Fruit fly (Drosophila melanogaster) whole organism, embryonic: Measurements from ENCODE around the gene Rpn9.

Experiments used
- ATbp ChIP-seq: fragments of 200-800 bp; sonication (Bioruptor generic); optimal IDR thresholded peaks from 2 replicates; lab custom pipeline; 2017; ENCODE audit warnings: missing biosample characterization, mild to moderate bottlenecking, missing genetic modification characterization, missing genetic modification reagents
- BtbVII ChIP-seq: fragments of 200-800 bp; sonication (Bioruptor generic); optimal IDR thresholded peaks from 3 replicates; lab custom pipeline; 2017; ENCODE audit warnings: missing biosample characterization, mild to moderate bottlenecking, missing genetic modification characterization
- CG10543 ChIP-seq: fragments of 200-800 bp; sonication (Bioruptor generic); optimal IDR thresholded peaks from 3 replicates; lab custom pipeline; 2017; ENCODE audit warnings: missing biosample characterization, mild to moderate bottlenecking, missing genetic modification characterization, moderate library complexity
- CG12391 ChIP-seq: fragments of 200-800 bp; sonication (Bioruptor generic); optimal IDR thresholded peaks from 3 replicates; lab custom pipeline; 2018; ENCODE audit warnings: missing biosample characterization, mild to moderate bottlenecking, missing genetic modification characterization, moderate library complexity
- CG12769 ChIP-seq: fragments of 200-800 bp; sonication (Bioruptor generic); optimal IDR thresholded peaks from 2 replicates; lab custom pipeline; 2019; ENCODE audit warnings: missing biosample characterization, mild to moderate bottlenecking, missing genetic modification characterization, moderate library complexity
- CG13624 ChIP-seq: fragments of 200-800 bp; sonication (Bioruptor generic); optimal IDR thresholded peaks from 2 replicates; lab custom pipeline; 2016; ENCODE audit warnings: missing biosample characterization, missing genetic modification characterization
- CG2875 ChIP-seq: fragments of 200-800 bp; sonication (Bioruptor generic); optimal IDR thresholded peaks from 2 replicates; lab custom pipeline; 2017; ENCODE audit warnings: missing biosample characterization, mild to moderate bottlenecking, missing genetic modification characterization, missing genetic modification reagents
- CG30403 ChIP-seq: fragments of 200-800 bp; sonication (Bioruptor generic); optimal IDR thresholded peaks from 3 replicates; lab custom pipeline; 2016; ENCODE audit warnings: missing biosample characterization, missing genetic modification characterization
- CG31388 ChIP-seq: fragments of 200-800 bp; sonication (Bioruptor generic); optimal IDR thresholded peaks from 2 replicates; lab custom pipeline; 2016; ENCODE audit warnings: missing biosample characterization, missing genetic modification characterization
- CG32767 ChIP-seq: fragments of 200-800 bp; sonication (Bioruptor generic); IDR thresholded peaks from 2 replicates; pipeline ENCODE4 v1.3.6; 2022; ENCODE audit warnings: missing biosample characterization, missing genetic modification characterization
- CG33213 ChIP-seq: fragments of 200-800 bp; sonication (Bioruptor generic); optimal IDR thresholded peaks from 3 replicates; lab custom pipeline; 2016; ENCODE audit warnings: missing biosample characterization, missing genetic modification characterization
- CG34422 ChIP-seq: fragments of 200-800 bp; sonication (Bioruptor generic); IDR thresholded peaks from 3 replicates; pipeline ENCODE4 v1.3.6; 2022; ENCODE audit warnings: missing biosample characterization, missing genetic modification characterization
- CG6689 ChIP-seq: fragments of 200-800 bp; sonication (Bioruptor generic); IDR thresholded peaks from 2 replicates; pipeline ENCODE4 v1.3.6; 2022; ENCODE audit warnings: missing biosample characterization, missing genetic modification characterization
- CG6854 ChIP-seq: fragments of 200-800 bp; sonication (Bioruptor generic); optimal IDR thresholded peaks from 3 replicates; lab custom pipeline; 2017; ENCODE audit warnings: missing biosample characterization, mild to moderate bottlenecking, missing genetic modification characterization
- CG7839 ChIP-seq: fragments of 200-800 bp; sonication (Bioruptor generic); optimal IDR thresholded peaks from 3 replicates; lab custom pipeline; 2018; ENCODE audit warnings: missing biosample characterization, mild to moderate bottlenecking, missing genetic modification characterization, moderate library complexity
- CG7928 ChIP-seq: fragments of 200-800 bp; sonication (Bioruptor generic); optimal IDR thresholded peaks from 2 replicates; lab custom pipeline; 2017; ENCODE audit warnings: missing biosample characterization, mild to moderate bottlenecking, missing genetic modification characterization
- CG8924 ChIP-seq: fragments of 200-800 bp; optimal IDR thresholded peaks from 3 replicates; lab custom pipeline; 2019; ENCODE audit warnings: missing biosample characterization, mild to moderate bottlenecking, missing genetic modification characterization, moderate library complexity
- CG9797 ChIP-seq: fragments of 200-800 bp; sonication (Bioruptor generic); optimal IDR thresholded peaks from 3 replicates; lab custom pipeline; 2018; ENCODE audit warnings: missing biosample characterization, mild to moderate bottlenecking, missing genetic modification characterization
- Doc3 ChIP-seq: fragments of 200-800 bp; sonication (Bioruptor generic); IDR thresholded peaks from 3 replicates; pipeline ENCODE4 v1.3.6; 2022; ENCODE audit warnings: missing biosample characterization, missing genetic modification characterization; ENCODE audit not compliant: partially characterized antibody
- Eip74EF ChIP-seq, 2 experiments: fragments of 200-800 bp in 1 of 2; fragments of >200 bp in 1 of 2; sonication (Bioruptor generic) in 1 of 2; optimal IDR thresholded peaks; 2 replicates each; lab custom pipeline; 2017 to 2019; ENCODE audit warnings: missing biosample characterization in 2 of 2, missing genetic modification characterization in 2 of 2, mild to moderate bottlenecking in 1 of 2, moderate library complexity in 1 of 2
- Fer1 ChIP-seq: fragments of 200-800 bp; sonication (Bioruptor generic); optimal IDR thresholded peaks from 2 replicates; lab custom pipeline; 2017; ENCODE audit warnings: missing biosample characterization, mild to moderate bottlenecking, missing genetic modification characterization
- HLHmδ ChIP-seq: fragments of 200-800 bp; sonication (Bioruptor generic); optimal IDR thresholded peaks from 2 replicates; lab custom pipeline; 2018; ENCODE audit warnings: missing biosample characterization, mild to moderate bottlenecking, missing genetic modification characterization, moderate library complexity
- Hr3 ChIP-seq: fragments of 200-800 bp; sonication (Bioruptor generic); optimal IDR thresholded peaks from 3 replicates; lab custom pipeline; 2016; ENCODE audit warnings: missing biosample characterization, missing genetic modification characterization
- Hsf ChIP-seq: fragments of 200-800 bp; sonication (Bioruptor generic); optimal IDR thresholded peaks from 3 replicates; lab custom pipeline; 2016; ENCODE audit warnings: missing biosample characterization, missing genetic modification characterization
- NC2β ChIP-seq: fragments of 200-800 bp; sonication (Bioruptor generic); optimal IDR thresholded peaks from 2 replicates; lab custom pipeline; 2016; ENCODE audit warnings: missing biosample characterization, missing genetic modification characterization
- Poxn ChIP-seq: fragments of 200-800 bp; sonication (Bioruptor generic); IDR thresholded peaks from 2 replicates; pipeline ENCODE4 v1.3.6; 2022; ENCODE audit warnings: missing biosample characterization, missing genetic modification characterization
- Sox100B ChIP-seq: fragments of 200-800 bp; sonication (Bioruptor generic); optimal IDR thresholded peaks from 3 replicates; lab custom pipeline; 2018; ENCODE audit warnings: missing biosample characterization, mild to moderate bottlenecking, missing genetic modification characterization
- Sox102F ChIP-seq: fragments of 200-800 bp; sonication (Bioruptor generic); optimal IDR thresholded peaks from 2 replicates; lab custom pipeline; 2018; ENCODE audit warnings: missing biosample characterization, mild to moderate bottlenecking, missing genetic modification characterization, moderate library complexity
- Ssrp ChIP-seq: fragments of 200-800 bp; sonication (Bioruptor generic); optimal IDR thresholded peaks from 2 replicates; lab custom pipeline; 2018; ENCODE audit warnings: missing biosample characterization, mild to moderate bottlenecking, missing genetic modification characterization, moderate library complexity
- bigmax ChIP-seq: fragments of 200-800 bp; sonication (Bioruptor generic); optimal IDR thresholded peaks from 2 replicates; lab custom pipeline; 2018; ENCODE audit warnings: missing biosample characterization, mild to moderate bottlenecking, missing genetic modification characterization
- croc ChIP-seq: fragments of 200-800 bp; sonication (Bioruptor generic); conservative IDR thresholded peaks from 3 replicates; pipeline ENCODE4 v1.3.6; 2022; ENCODE audit warnings: missing biosample characterization, missing genetic modification characterization
- dan ChIP-seq: fragments of 200-800 bp; sonication (Bioruptor generic); IDR thresholded peaks from 2 replicates; pipeline ENCODE4 v1.3.6; 2022; ENCODE audit warnings: missing biosample characterization, missing genetic modification characterization
- dmrt99B ChIP-seq: fragments of 200-800 bp; sonication (Bioruptor generic); optimal IDR thresholded peaks from 2 replicates; lab custom pipeline; 2018; ENCODE audit warnings: missing biosample characterization, mild to moderate bottlenecking, missing genetic modification characterization, moderate library complexity
- en ChIP-seq: fragments of 200-800 bp; sonication (Bioruptor generic); optimal IDR thresholded peaks from 2 replicates; lab custom pipeline; 2016; ENCODE audit warnings: missing biosample characterization, missing genetic modification characterization
- eve ChIP-seq, 2 experiments: fragments of >200 bp; optimal IDR thresholded peaks; 2 replicates each; lab custom pipeline; 2017; ENCODE audit warnings: missing biosample characterization in 2 of 2, missing genetic modification characterization in 2 of 2
- exex ChIP-seq: fragments of 200-800 bp; sonication (Bioruptor generic); optimal IDR thresholded peaks from 4 replicates; lab custom pipeline; 2018; ENCODE audit warnings: missing biosample characterization, mild to moderate bottlenecking, missing genetic modification characterization, moderate library complexity
- ftz-f1 ChIP-seq: fragments of 200-800 bp; sonication (Bioruptor generic); optimal IDR thresholded peaks from 2 replicates; lab custom pipeline; 2016; ENCODE audit warnings: missing biosample characterization, missing genetic modification characterization
- fu2 ChIP-seq: fragments of 200-800 bp; sonication (Bioruptor generic); optimal IDR thresholded peaks from 2 replicates; lab custom pipeline; 2016; ENCODE audit warnings: missing biosample characterization, missing genetic modification characterization
- gcm ChIP-seq: fragments of 200-800 bp; sonication (Bioruptor generic); optimal IDR thresholded peaks from 2 replicates; lab custom pipeline; 2019; ENCODE audit warnings: missing biosample characterization, mild to moderate bottlenecking, missing genetic modification characterization, moderate library complexity
- gem ChIP-seq: fragments of 200-800 bp; sonication (Bioruptor generic); optimal IDR thresholded peaks from 2 replicates; lab custom pipeline; 2019; ENCODE audit warnings: missing biosample characterization, mild to moderate bottlenecking, missing genetic modification characterization, moderate library complexity
- klu ChIP-seq: fragments of 200-800 bp; sonication (Bioruptor generic); IDR thresholded peaks from 2 replicates; pipeline ENCODE4 v1.3.6; 2022; ENCODE audit warnings: missing biosample characterization, missing genetic modification characterization
- knrl ChIP-seq: fragments of 200-800 bp; sonication (Bioruptor generic); IDR thresholded peaks from 3 replicates; pipeline ENCODE4 v1.3.6; 2022; ENCODE audit warnings: missing biosample characterization, missing genetic modification characterization; ENCODE audit not compliant: partially characterized antibody
- pb ChIP-seq: fragments of 200-800 bp; sonication (Bioruptor generic); optimal IDR thresholded peaks from 3 replicates; lab custom pipeline; 2016; ENCODE audit warnings: missing biosample characterization, missing genetic modification characterization
- pho ChIP-seq: fragments of 200-800 bp; sonication (Bioruptor generic); optimal IDR thresholded peaks from 2 replicates; lab custom pipeline; 2016; ENCODE audit warnings: missing biosample characterization, missing genetic modification characterization
- phol ChIP-seq: fragments of 200-800 bp; sonication (Bioruptor generic); optimal IDR thresholded peaks from 3 replicates; lab custom pipeline; 2018; ENCODE audit warnings: missing biosample characterization, mild to moderate bottlenecking, missing genetic modification characterization, moderate library complexity
- psq ChIP-seq: fragments of 200-800 bp; sonication (Bioruptor generic); optimal IDR thresholded peaks from 2 replicates; lab custom pipeline; 2017; ENCODE audit warnings: missing biosample characterization, missing genetic modification characterization
- tap ChIP-seq: fragments of 200-800 bp; optimal IDR thresholded peaks from 3 replicates; lab custom pipeline; 2019; ENCODE audit warnings: missing biosample characterization, mild to moderate bottlenecking, missing genetic modification characterization, moderate library complexity
- trem ChIP-seq: fragments of 200-800 bp; optimal IDR thresholded peaks from 3 replicates; lab custom pipeline; 2019; ENCODE audit warnings: missing biosample characterization, mild to moderate bottlenecking, missing genetic modification characterization, moderate library complexity
- vfl ChIP-seq: fragments of 200-800 bp; sonication (Bioruptor generic); optimal IDR thresholded peaks from 2 replicates; lab custom pipeline; 2016; ENCODE audit warnings: missing biosample characterization, missing genetic modification characterization

The Rpn9 gene

DNA sequence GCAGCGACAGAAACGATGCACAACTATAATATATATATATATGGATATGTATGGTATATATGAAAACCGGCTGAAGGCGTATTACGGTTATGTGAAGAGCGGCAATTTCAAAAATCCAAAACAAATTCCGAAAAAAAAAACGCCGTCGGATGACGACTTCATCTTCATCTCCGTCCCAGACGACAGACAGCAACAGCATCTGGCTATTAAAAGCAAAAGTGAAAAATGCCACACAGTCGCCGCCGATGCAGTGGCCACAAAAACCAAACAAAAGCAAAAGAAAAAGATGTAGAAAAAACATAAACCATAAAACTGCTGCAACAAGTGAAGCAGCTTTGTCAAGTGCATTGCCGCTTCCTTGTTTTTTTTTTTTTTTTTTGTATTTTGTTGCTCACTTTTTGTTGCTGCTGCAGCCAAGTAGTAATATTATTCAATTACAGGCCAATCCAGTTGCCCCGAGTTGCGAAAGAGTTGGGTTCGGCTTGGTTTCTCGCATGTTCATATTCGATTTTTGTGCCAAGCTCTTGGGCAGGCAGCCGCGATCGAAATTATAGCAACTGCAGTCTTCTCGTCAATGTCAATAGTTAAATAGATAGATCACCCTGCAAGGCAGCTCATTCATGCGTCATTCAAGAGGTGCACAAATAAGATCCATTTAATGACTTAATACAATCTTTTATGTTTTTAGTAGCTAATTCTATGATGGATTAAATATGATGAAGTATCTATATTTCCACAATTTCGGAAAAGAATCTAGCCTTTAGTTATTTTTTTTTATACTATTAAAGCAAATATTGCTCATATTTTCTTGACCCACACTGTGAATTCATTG is 1.5 kb upstream of the Rpn9 start:
- peak in 1 of 2 experiments; percentile 81 for TF ChIP-seq eve (GFP tag; optimal IDR thresholded peaks at IDR 0.05; lab: Kevin White, UChicago)
- TF ChIP-seq Ssrp (tag; lab: Kevin White, UChicago) = peak; percentile 30
- TF ChIP-seq exex = no peak
- no peak for TF ChIP-seq dan
- TF ChIP-seq ftz-f1 (GFP tag; lab: Kevin White, UChicago) = no peak
- TF ChIP-seq tap (tag; lab: Kevin White, UChicago) = no peak
- TF ChIP-seq Sox100B = peak; percentile 41
- TF ChIP-seq CG8924 = no peak
- TF ChIP-seq CG34422 (GFP tag; lab: Robert Waterston, UW) = no peak
- TF ChIP-seq CG6854 = no peak
- TF ChIP-seq dmrt99B (tag; lab: Kevin White, UChicago) = peak; percentile 73
- no peak for TF ChIP-seq psq (GFP tag; lab: Kevin White, UChicago)
- TF ChIP-seq CG7928 = no peak
- TF ChIP-seq phol (tag; lab: Kevin White, UChicago) = peak; percentile 41
- no peak for TF ChIP-seq klu (GFP tag; lab: Robert Waterston, UW)
- TF ChIP-seq pb (GFP tag; lab: Kevin White, UChicago) = no peak
- TF ChIP-seq knrl = no peak
- TF ChIP-seq CG31388 (GFP tag; lab: Kevin White, UChicago) = peak; percentile 3
- no peak for TF ChIP-seq BtbVII (GFP tag; lab: Kevin White, UChicago)
- no peak for TF ChIP-seq CG9797 (GFP tag; lab: Kevin White, UChicago)
- TF ChIP-seq CG10543 (GFP tag; lab: Kevin White, UChicago) = no peak
- no peak for TF ChIP-seq NC2β (GFP tag; lab: Kevin White, UChicago)
- TF ChIP-seq gcm (GFP tag; lab: Kevin White, UChicago) = no peak
- TF ChIP-seq vfl (GFP tag; lab: Kevin White, UChicago) = no peak
- no peak for TF ChIP-seq Hr3 (GFP tag; lab: Kevin White, UChicago)
- TF ChIP-seq ATbp (GFP tag; lab: Kevin White, UChicago) = peak; percentile 40
- TF ChIP-seq Sox102F (GFP tag; lab: Kevin White, UChicago) = peak; percentile 48
- TF ChIP-seq CG30403 = peak; percentile 15
- no peak for TF ChIP-seq CG2875
- no peak for TF ChIP-seq Doc3 (GFP tag; lab: Robert Waterston, UW)
- TF ChIP-seq CG33213 (GFP tag; lab: Kevin White, UChicago) = no peak
- peak; percentile 24 for TF ChIP-seq Hsf (GFP tag; lab: Kevin White, UChicago)
- TF ChIP-seq trem (tag; lab: Kevin White, UChicago) = no peak
- TF ChIP-seq croc (GFP tag; lab: Robert Waterston, UW) = no peak
- no peak for TF ChIP-seq bigmax
- no peak for TF ChIP-seq Fer1 (GFP tag; lab: Kevin White, UChicago)
- peak; percentile 25 for TF ChIP-seq CG12391 (tag; lab: Kevin White, UChicago)
- TF ChIP-seq en = peak; percentile 2
- no peak for TF ChIP-seq Eip74EF (GFP tag; optimal IDR thresholded peaks at IDR 0.05; lab: Kevin White, UChicago)
- TF ChIP-seq Poxn (GFP tag; lab: Robert Waterston, UW) = no peak
- peak; percentile 23; the same call in 1 of the 2 replicates for TF ChIP-seq CG6689 (GFP tag; lab: Robert Waterston, UW)
- no peak for TF ChIP-seq pho (GFP tag; lab: Kevin White, UChicago)
- TF ChIP-seq fu2 = no peak
- no peak for TF ChIP-seq CG13624 (GFP tag; lab: Kevin White, UChicago)
- TF ChIP-seq CG7839 (tag; lab: Kevin White, UChicago) = peak; percentile 14
- TF ChIP-seq CG32767 (GFP tag; lab: Robert Waterston, UW) = no peak
- TF ChIP-seq CG12769 (tag; lab: Kevin White, UChicago) = no peak
- TF ChIP-seq gem (tag; lab: Kevin White, UChicago) = peak; percentile 52
- no peak for TF ChIP-seq HLHmδ (GFP tag; lab: Kevin White, UChicago)
